Worm (Caenorhabditis elegans) whole organism, L1 larva: ENCODE measurements around the gene F22B3.5.

Experiments used
- aly-2 ChIP-seq: fragments of 150-350 bp; optimal IDR thresholded peaks from 2 replicates; lab custom pipeline; 2014; ENCODE audit warnings: missing biosample characterization, missing genetic modification characterization
- ama-1 ChIP-seq: fragments of 150-350 bp; optimal IDR thresholded peaks from 2 replicates; lab custom pipeline; 2014
- ceh-82 ChIP-seq, 3 experiments: fragments of 150-350 bp in 1 of 3; sonication (generic microtip) in 2 of 3; optimal IDR thresholded peaks; 2 replicates each; lab custom pipeline; 2014 to 2017; ENCODE audit warnings: missing biosample characterization in 3 of 3, missing genetic modification characterization in 3 of 3
- dpl-1 ChIP-seq, 3 experiments: fragments of 150-350 bp in 2 of 3; sonication (generic microtip) in 1 of 3; optimal IDR thresholded peaks; 2 replicates each; lab custom pipeline; 2014 to 2017; ENCODE audit warnings: missing biosample characterization in 3 of 3, missing genetic modification characterization in 3 of 3, missing genetic modification reagents in 3 of 3
- efl-1 ChIP-seq, 4 experiments: fragments of 150-350 bp; optimal IDR thresholded peaks in 3 of 4; peaks in 1 of 4; 1 replicate in 1 of 4; 2 replicates in 3 of 4; lab custom pipeline; 2014; ENCODE audit warnings: missing biosample characterization in 2 of 4, missing genetic modification characterization in 2 of 4, missing genetic modification reagents in 2 of 4
- elt-3 ChIP-seq, 6 experiments: fragments of 150-350 bp in 1 of 6; sonication (generic microtip); optimal IDR thresholded peaks; 2 replicates each; lab custom pipeline; 2017 to 2018; ENCODE audit warnings: missing biosample characterization in 6 of 6, missing genetic modification characterization in 6 of 6, inconsistent platforms in 1 of 6
- lin-13 ChIP-seq: fragments of 150-350 bp; optimal IDR thresholded peaks from 2 replicates; lab custom pipeline; 2014; ENCODE audit warnings: missing biosample characterization, missing genetic modification reagents, missing genetic modification characterization
- nhr-11 ChIP-seq: fragments of 150-350 bp; optimal IDR thresholded peaks from 2 replicates; lab custom pipeline; 2014; ENCODE audit warnings: missing biosample characterization, missing genetic modification characterization
- nhr-76 ChIP-seq: sonication (generic microtip); optimal IDR thresholded peaks from 2 replicates; lab custom pipeline; 2017; ENCODE audit warnings: missing biosample characterization, missing genetic modification characterization
- pqm-1 ChIP-seq: sonication (generic microtip); optimal IDR thresholded peaks from 3 replicates; lab custom pipeline; 2017; ENCODE audit warnings: missing biosample characterization, missing genetic modification characterization
- ztf-11 ChIP-seq, 2 experiments: sonication (generic microtip); optimal IDR thresholded peaks; 2 replicates each; lab custom pipeline; 2016 to 2017; ENCODE audit warnings: missing genetic modification characterization in 2 of 2, missing biosample characterization in 1 of 2, missing compliant biosample characterization in 1 of 2

DNA sequence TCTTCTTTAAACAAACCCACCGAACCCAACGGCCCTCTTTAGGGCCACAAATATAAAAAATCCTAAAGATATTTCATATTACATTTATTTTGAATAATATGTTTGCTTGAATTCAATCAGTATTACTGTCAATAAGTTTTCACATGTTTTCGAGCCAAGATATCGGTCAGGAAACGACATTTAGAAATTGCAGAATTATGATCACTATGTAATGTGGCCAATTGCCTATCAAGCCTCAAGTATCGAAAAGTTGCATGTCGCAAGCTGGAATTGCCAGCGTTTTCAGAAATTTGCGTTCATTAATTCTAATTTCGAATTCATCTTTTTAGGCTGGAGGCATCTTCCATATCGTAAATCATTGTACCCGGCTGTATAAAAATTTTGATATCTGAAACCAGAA is 15.1 kb downstream of the F22B3.5 start:
- TF ChIP-seq dpl-1 (GFP tag; optimal IDR thresholded peaks at IDR 0.05; lab: Kevin White, UChicago) (no peak), efl-1 (optimal IDR thresholded peaks at IDR 0.05; lab: Kevin White, UChicago) (no peak), efl-1 (GFP tag; optimal IDR thresholded peaks at IDR 0.05 in 1 of 2; lab: Kevin White, UChicago) (no peak), nhr-76 (no peak), ama-1 (lab: Kevin White, UChicago) (no peak), pqm-1 (tag; lab: Kevin White, UChicago) (no peak), lin-13 (no peak), elt-3 (tag; optimal IDR thresholded peaks at IDR 0.05; lab: Kevin White, UChicago) (no peak), aly-2 (tag; lab: Kevin White, UChicago) (no peak), ztf-11 (tag; optimal IDR thresholded peaks at IDR 0.05; lab: Kevin White, UChicago) (no peak), ceh-82 (tag; optimal IDR thresholded peaks at IDR 0.05; lab: Kevin White, UChicago) (no peak), nhr-11 (tag; lab: Kevin White, UChicago) (no peak)
